Worm (Caenorhabditis elegans) whole organism, L3 larva: ENCODE data around the gene Y11D7A.3.
A peak's percentile ranks its signal among the peaks of the same experiment; 100 is the strongest.
"Not testable (repeated sequence)": the region's sequence is repeated elsewhere in the genome, so short reads cannot be mapped to it uniquely, and the experiment has no call there.

Experiments
- ZK546.5 ChIP-seq: sonication (generic microtip); optimal IDR thresholded peaks from 2 replicates; lab custom pipeline; 2017; ENCODE audit warnings: missing biosample characterization, missing genetic modification characterization
- aly-2 ChIP-seq: fragments of 150-350 bp; optimal IDR thresholded peaks from 2 replicates; lab custom pipeline; 2014; ENCODE audit warnings: missing biosample characterization, missing genetic modification characterization
- ama-1 ChIP-seq: fragments of 150-350 bp; optimal IDR thresholded peaks from 2 replicates; lab custom pipeline; 2018
- ceh-28 ChIP-seq: fragments of 150-350 bp; optimal IDR thresholded peaks from 2 replicates; lab custom pipeline; 2014; ENCODE audit warnings: missing biosample characterization, missing genetic modification reagents, missing genetic modification characterization
- ceh-82 ChIP-seq: fragments of 150-350 bp; optimal IDR thresholded peaks from 2 replicates; lab custom pipeline; 2014; ENCODE audit warnings: missing biosample characterization, missing genetic modification characterization
- egl-27 ChIP-seq: sonication (generic microtip); optimal IDR thresholded peaks from 4 replicates; lab custom pipeline; 2017; ENCODE audit warnings: missing biosample characterization, missing genetic modification reagents, missing genetic modification characterization
- egl-5 ChIP-seq: fragments of 150-350 bp; optimal IDR thresholded peaks from 2 replicates; lab custom pipeline; 2017; ENCODE audit warnings: missing biosample characterization, missing genetic modification reagents, missing genetic modification characterization, inconsistent platforms
- elt-1 ChIP-seq: fragments of 150-350 bp; optimal IDR thresholded peaks from 2 replicates; lab custom pipeline; 2014; ENCODE audit warnings: missing biosample characterization, missing genetic modification characterization
- elt-2 ChIP-seq: sonication (generic microtip); optimal IDR thresholded peaks from 2 replicates; lab custom pipeline; 2016; ENCODE audit warnings: missing genetic modification reagents, mild to moderate bottlenecking, missing genetic modification characterization, missing compliant biosample characterization
- elt-3 ChIP-seq, 3 experiments: fragments of 150-350 bp in 1 of 3; sonication (generic microtip) in 2 of 3; optimal IDR thresholded peaks; 2 replicates in 2 of 3; 4 replicates in 1 of 3; lab custom pipeline; 2014 to 2017; ENCODE audit warnings: missing biosample characterization in 3 of 3, missing genetic modification characterization in 3 of 3
- eor-1 ChIP-seq, 2 experiments: fragments of 150-350 bp; optimal IDR thresholded peaks; 2 replicates each; lab custom pipeline; 2014 to 2018; ENCODE audit warnings: missing biosample characterization in 2 of 2, missing genetic modification characterization in 2 of 2
- fkh-10 ChIP-seq: sonication (generic microtip); optimal IDR thresholded peaks from 2 replicates; lab custom pipeline; 2017; ENCODE audit warnings: missing biosample characterization, missing genetic modification reagents, missing genetic modification characterization
- fos-1 ChIP-seq: fragments of 150-350 bp; optimal IDR thresholded peaks from 2 replicates; lab custom pipeline; 2014; ENCODE audit warnings: missing biosample characterization, missing genetic modification characterization
- hmg-11 ChIP-seq: sonication (generic microtip); optimal IDR thresholded peaks from 2 replicates; lab custom pipeline; 2016; ENCODE audit warnings: missing genetic modification characterization, missing compliant biosample characterization
- lin-15B ChIP-seq: fragments of 150-350 bp; optimal IDR thresholded peaks from 2 replicates; lab custom pipeline; 2014; ENCODE audit warnings: missing biosample characterization, missing genetic modification characterization
- lin-39 ChIP-seq: fragments of 150-350 bp; optimal IDR thresholded peaks from 2 replicates; lab custom pipeline; 2018; ENCODE audit warnings: missing biosample characterization, missing genetic modification reagents, missing genetic modification characterization
- lsy-12 ChIP-seq: sonication (generic microtip); optimal IDR thresholded peaks from 2 replicates; lab custom pipeline; 2016; ENCODE audit warnings: mild to moderate bottlenecking, missing genetic modification characterization, missing compliant biosample characterization
- mdl-1 ChIP-seq: fragments of 150-350 bp; optimal IDR thresholded peaks from 2 replicates; lab custom pipeline; 2014; ENCODE audit warnings: missing biosample characterization, missing genetic modification characterization
- mml-1 ChIP-seq: fragments of 150-350 bp; sonication (generic microtip); optimal IDR thresholded peaks from 3 replicates; lab custom pipeline; 2014; ENCODE audit warnings: missing biosample characterization, missing genetic modification characterization
- nhr-11 ChIP-seq: fragments of 150-350 bp; optimal IDR thresholded peaks from 2 replicates; lab custom pipeline; 2014; ENCODE audit warnings: missing biosample characterization, missing genetic modification characterization
- nhr-12 ChIP-seq: fragments of 150-350 bp; optimal IDR thresholded peaks from 2 replicates; lab custom pipeline; 2014; ENCODE audit warnings: missing biosample characterization, missing genetic modification characterization
- nhr-25 ChIP-seq: sonication (generic microtip); optimal IDR thresholded peaks from 2 replicates; lab custom pipeline; 2017; ENCODE audit warnings: missing biosample characterization, missing genetic modification characterization
- nhr-43 ChIP-seq: sonication (generic microtip); optimal IDR thresholded peaks from 2 replicates; lab custom pipeline; 2016; ENCODE audit warnings: mild to moderate bottlenecking, missing genetic modification characterization, missing compliant biosample characterization; ENCODE audit not compliant: poor library complexity, severe bottlenecking
- nhr-76 ChIP-seq: fragments of 150-350 bp; sonication (generic microtip); optimal IDR thresholded peaks from 5 replicates; lab custom pipeline; 2014; ENCODE audit warnings: missing biosample characterization, missing genetic modification characterization
- nhr-77 ChIP-seq: fragments of 150-350 bp; optimal IDR thresholded peaks from 2 replicates; lab custom pipeline; 2014; ENCODE audit warnings: missing biosample characterization, missing genetic modification characterization
- pha-4 ChIP-seq: fragments of 150-350 bp; optimal IDR thresholded peaks from 2 replicates; lab custom pipeline; 2014; ENCODE audit warnings: missing biosample characterization, missing genetic modification reagents, missing genetic modification characterization
- sea-2 ChIP-seq: fragments of 150-350 bp; sonication (generic microtip); optimal IDR thresholded peaks from 4 replicates; lab custom pipeline; 2014; ENCODE audit warnings: missing biosample characterization, missing genetic modification reagents, missing genetic modification characterization
- skn-1 ChIP-seq: fragments of 150-350 bp; optimal IDR thresholded peaks from 2 replicates; lab custom pipeline; 2014; ENCODE audit warnings: missing biosample characterization, missing genetic modification characterization
- tbx-2 ChIP-seq: sonication (generic microtip); optimal IDR thresholded peaks from 2 replicates; lab custom pipeline; 2016; ENCODE audit warnings: mild to moderate bottlenecking, missing genetic modification characterization, missing compliant biosample characterization
- unc-39 ChIP-seq: sonication (generic microtip); optimal IDR thresholded peaks from 4 replicates; lab custom pipeline; 2017; ENCODE audit warnings: missing biosample characterization, missing genetic modification characterization
- unc-62 ChIP-seq: fragments of 150-350 bp; sonication (generic microtip); optimal IDR thresholded peaks from 4 replicates; lab custom pipeline; 2014; ENCODE audit warnings: missing biosample characterization, missing genetic modification reagents, missing genetic modification characterization
- zag-1 ChIP-seq: fragments of 150-350 bp; optimal IDR thresholded peaks from 2 replicates; lab custom pipeline; 2014; ENCODE audit warnings: missing biosample characterization, missing genetic modification characterization
- ztf-11 ChIP-seq: fragments of 150-350 bp; optimal IDR thresholded peaks from 2 replicates; lab custom pipeline; 2014; ENCODE audit warnings: missing biosample characterization, missing genetic modification characterization
- ztf-4 ChIP-seq: fragments of 150-350 bp; optimal IDR thresholded peaks from 2 replicates; lab custom pipeline; 2014; ENCODE audit warnings: missing biosample characterization, missing genetic modification characterization

Y11D7A.3 gene

DNA sequence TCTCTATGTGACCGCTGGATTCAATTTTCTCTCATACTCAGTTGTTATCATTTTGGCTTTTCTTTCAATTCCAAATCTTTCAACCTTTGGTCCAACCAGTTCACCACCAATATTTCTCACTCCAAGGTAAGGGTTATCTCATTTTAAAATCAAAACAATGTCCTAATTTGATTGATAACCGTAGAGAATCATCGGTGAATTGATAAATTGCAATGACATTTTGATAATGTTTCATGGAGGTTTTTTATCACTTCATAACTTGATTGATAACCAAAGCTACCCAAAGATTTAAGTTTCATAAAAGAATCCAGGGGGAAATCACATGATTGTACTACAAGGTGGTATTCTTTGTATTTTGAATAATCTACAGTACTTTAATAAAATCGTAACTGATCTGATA is 6.3 kb downstream of the Y11D7A.3 start:
- TF ChIP-seq eor-1 (tag; optimal IDR thresholded peaks at IDR 0.05; lab: Kevin White, UChicago): no peak
- peak in 1 of 3 experiments; percentile 63 for TF ChIP-seq elt-3 (tag; optimal IDR thresholded peaks at IDR 0.05; lab: Kevin White, UChicago)

- TF ChIP-seq lin-15B (tag; lab: Kevin White, UChicago) (no peak), ztf-11 (tag; lab: Kevin White, UChicago) (no peak), fos-1 (no peak), unc-62 (no peak), egl-27 (tag; lab: Kevin White, UChicago) (no peak), nhr-12 (tag; lab: Kevin White, UChicago) (no peak), lin-39 (tag; lab: Kevin White, UChicago) (no peak), nhr-43 (tag; lab: Kevin White, UChicago) (no peak), nhr-25 (tag; lab: Kevin White, UChicago) (no peak), unc-39 (tag; lab: Kevin White, UChicago) (no peak), elt-2 (tag; lab: Kevin White, UChicago) (no peak), tbx-2 (no peak)
These were observed 10.8 kb downstream of the Y11D7A.3 start, which contains the start of gene rab-28 for ce11 chrIV:9243670-9244069. Gene rab-28 (minus strand): TSS chrIV:9244012.

DNA sequence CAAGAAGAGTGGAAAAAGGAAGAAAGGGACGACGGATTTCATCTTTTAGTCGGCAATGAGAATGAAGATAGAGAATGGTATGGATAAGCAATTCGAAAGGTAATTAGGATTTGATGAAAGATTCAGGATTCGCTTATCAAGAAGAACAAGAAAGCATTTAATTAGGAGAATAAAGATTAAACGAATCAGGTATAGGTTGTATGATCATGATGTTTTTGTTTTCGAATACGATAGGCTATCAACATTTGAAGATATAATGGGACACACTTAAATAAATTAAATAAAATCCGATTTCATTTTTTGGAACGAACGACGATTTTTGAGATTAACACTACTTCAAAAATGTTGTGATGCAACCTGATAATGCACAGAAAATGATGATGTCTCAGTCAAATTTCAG is 12.5 kb downstream of the Y11D7A.3 start, which contains the start of gene Y11D7A.5:
Y11D7A.5 (minus strand) TSS at position 101 of the 400 bp plus-strand sequence.
- TF ChIP-seq nhr-76 (tag; lab: Kevin White, UChicago) (no peak), zag-1 (no peak), fkh-10 (GFP tag; lab: Kevin White, UChicago) (no peak), ceh-28 (no peak), elt-1 (no peak), mdl-1 (no peak), lin-39 (tag; lab: Kevin White, UChicago) (no peak), elt-3 (tag; optimal IDR thresholded peaks at IDR 0.05; lab: Kevin White, UChicago) (no peak), ceh-82 (tag; lab: Kevin White, UChicago) (no peak), nhr-43 (tag; lab: Kevin White, UChicago) (no peak), ama-1 (lab: Kevin White, UChicago) (no peak), unc-39 (tag; lab: Kevin White, UChicago) (no peak), elt-2 (tag; lab: Kevin White, UChicago) (no peak), nhr-11 (tag; lab: Kevin White, UChicago) (no peak), eor-1 (tag; optimal IDR thresholded peaks at IDR 0.05; lab: Kevin White, UChicago) (no peak), hmg-11 (tag; lab: Kevin White, UChicago) (no peak)

ce11 chrIV:9249219-9249618 is 16.3 kb downstream of the Y11D7A.3 start, which contains the start of gene Y11D7A.7:
Gene Y11D7A.7 (plus strand): TSS chrIV:9249519.
- not testable (repeated sequence) for TF ChIP-seq pha-4; ztf-4 (tag; lab: Kevin White, UChicago); ceh-82 (tag; lab: Kevin White, UChicago)

DNA sequence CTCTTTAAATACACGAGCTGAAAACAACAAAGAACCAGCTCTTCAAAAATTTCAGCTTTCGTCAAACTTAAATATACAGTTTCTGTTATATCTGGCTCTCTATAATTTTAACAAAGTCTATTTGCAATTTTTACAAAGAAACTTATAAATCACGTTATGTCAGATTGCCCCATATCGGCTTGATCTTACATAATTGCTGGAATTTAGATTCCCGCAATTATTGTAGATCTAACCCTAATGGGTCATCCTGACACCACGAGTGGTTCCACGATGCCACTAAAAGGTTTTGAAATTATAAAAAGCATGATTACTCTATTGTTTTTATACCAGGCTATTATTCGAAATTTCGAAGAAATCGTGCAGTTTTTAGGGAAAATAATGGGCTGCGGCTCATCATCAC is 18.2 kb downstream of the Y11D7A.3 start, which contains the start of gene Y11D7A.8:
Y11D7A.8 (plus strand) TSS at position 301 of the 400 bp plus-strand sequence.
- TF ChIP-seq egl-5 (tag; lab: Kevin White, UChicago) (no peak), ceh-82 (tag; lab: Kevin White, UChicago) (no peak), mml-1 (tag; lab: Kevin White, UChicago) (no peak), nhr-77 (tag; lab: Kevin White, UChicago) (no peak)

- TF ChIP-seq aly-2 (tag; lab: Kevin White, UChicago) (no peak), egl-27 (tag; lab: Kevin White, UChicago) (no peak), nhr-76 (tag; lab: Kevin White, UChicago) (no peak), ZK546.5 (tag; lab: Kevin White, UChicago) (no peak), sea-2 (GFP tag; lab: Kevin White, UChicago) (no peak), lin-39 (tag; lab: Kevin White, UChicago) (no peak), ama-1 (lab: Kevin White, UChicago) (no peak), lin-15B (tag; lab: Kevin White, UChicago) (no peak), lsy-12 (tag; lab: Kevin White, UChicago) (no peak), ztf-11 (tag; lab: Kevin White, UChicago) (no peak), skn-1 (tag; lab: Kevin White, UChicago) (no peak)
- TF ChIP-seq, all 47 proteins: peak for 0
These were observed 23.1 kb downstream of the Y11D7A.3 start, which contains the start of gene Y11D7A.9 for ce11 chrIV:9256017-9256416. Gene Y11D7A.9 (minus strand): TSS chrIV:9256117.
